Worm (Caenorhabditis elegans): ENCODE data around the gene unc-130.

Gene unc-130

ce11 chrII:11281666-11282065 lies at the start of gene unc-130:
Gene unc-130 (plus strand): TSS chrII:11281966.
- TF ChIP-seq elt-1 (tag; optimal IDR thresholded peaks at IDR 0.05; ENCODE audit: borderline replicate concordance, insufficient read depth), result no peak
- peak; percentile 65 for TF ChIP-seq lsy-2 (tag; optimal IDR thresholded peaks at IDR 0.05)

ce11 chrII:11234751-11235150 lies 47.0 kb upstream of the unc-130 start, which contains the start of gene cox-15:
Gene cox-15 (minus strand): TSS chrII:11234952.
- TF ChIP-seq hlh-1 (tag; optimal IDR thresholded peaks at IDR 0.05) (peak; percentile 98), unc-120 (tag; optimal IDR thresholded peaks at IDR 0.05; ENCODE audit: poor library complexity, severe bottlenecking) (no peak)

ce11 chrII:11236274-11236673 lies 45.5 kb upstream of the unc-130 start, which contains the start of gene cchl-1:
Gene cchl-1 (minus strand): TSS chrII:11236387.
- no peak for TF ChIP-seq mls-2 (tag; optimal IDR thresholded peaks at IDR 0.05)
- TF ChIP-seq unc-120 (tag; optimal IDR thresholded peaks at IDR 0.05; ENCODE audit: poor library complexity, severe bottlenecking), result peak; percentile 11

ce11 chrII:11237099-11237498 lies 44.7 kb upstream of the unc-130 start, which contains the start of gene fndc-1:
Gene fndc-1 (minus strand): TSS chrII:11237325.
- TF ChIP-seq ces-1 (GFP tag; optimal IDR thresholded peaks at IDR 0.05) (no peak), mls-2 (tag; optimal IDR thresholded peaks at IDR 0.05) (no peak), sem-2 (GFP tag; optimal IDR thresholded peaks at IDR 0.05) (no peak), lsy-2 (tag; optimal IDR thresholded peaks at IDR 0.05) (no peak), flh-1 (GFP tag; optimal IDR thresholded peaks at IDR 0.05) (no peak), ceh-39 (tag; optimal IDR thresholded peaks at IDR 0.05) (no peak), mep-1 (tag; optimal IDR thresholded peaks at IDR 0.05) (no peak), pha-4 (tag; optimal IDR thresholded peaks at IDR 0.05) (no peak), M03D4.4 (tag; optimal IDR thresholded peaks at IDR 0.05) (no peak), ztf-11 (tag; optimal IDR thresholded peaks at IDR 0.05) (no peak)

ce11 chrII:11238869-11239647 lies 42.7 kb upstream of the unc-130 start, which contains the start of the genes rpn-9 and T06D8.9:
Gene rpn-9 (minus strand): TSS chrII:11238919.
Gene T06D8.9 (plus strand): TSS chrII:11239597.
- TF ChIP-seq snpc-4 (tag; optimal IDR thresholded peaks at IDR 0.05) (no peak), lin-32 (GFP tag; optimal IDR thresholded peaks at IDR 0.05) (no peak), pha-4 (tag; optimal IDR thresholded peaks at IDR 0.05) (peak; percentile 68), lsy-2 (tag; optimal IDR thresholded peaks at IDR 0.05) (peak; percentile 83), sem-2 (GFP tag; optimal IDR thresholded peaks at IDR 0.05) (no peak), ceh-39 (tag; optimal IDR thresholded peaks at IDR 0.05) (no peak), ham-2 (GFP tag; optimal IDR thresholded peaks at IDR 0.05) (no peak), nhr-2 (tag; optimal IDR thresholded peaks at IDR 0.05) (no peak), lin-13 (tag; optimal IDR thresholded peaks at IDR 0.05) (peak; percentile 69), mep-1 (tag; optimal IDR thresholded peaks at IDR 0.05) (peak; percentile 92), nhr-12 (tag; optimal IDR thresholded peaks at IDR 0.05) (no peak), ces-1 (GFP tag; optimal IDR thresholded peaks at IDR 0.05) (no peak), bed-3 (GFP tag; optimal IDR thresholded peaks at IDR 0.05) (no peak), elt-3 (tag; optimal IDR thresholded peaks at IDR 0.05) (no peak), ceh-43 (GFP tag; optimal IDR thresholded peaks at IDR 0.05) (no peak), hlh-1 (tag; optimal IDR thresholded peaks at IDR 0.05) (peak; percentile 62), zip-8 (tag; optimal IDR thresholded peaks at IDR 0.05) (no peak), unc-39 (tag; optimal IDR thresholded peaks at IDR 0.05) (no peak), nhr-76 (tag; optimal IDR thresholded peaks at IDR 0.05) (no peak), unc-120 (tag; optimal IDR thresholded peaks at IDR 0.05; ENCODE audit: poor library complexity, severe bottlenecking) (peak; percentile 55), drap-1 (GFP tag; optimal IDR thresholded peaks at IDR 0.05) (peak; percentile 24), sptf-1 (tag; optimal IDR thresholded peaks at IDR 0.05) (no peak), elt-1 (tag; optimal IDR thresholded peaks at IDR 0.05; ENCODE audit: borderline replicate concordance, insufficient read depth) (no peak), mab-5 (tag; optimal IDR thresholded peaks at IDR 0.05) (no peak), M03D4.4 (tag; optimal IDR thresholded peaks at IDR 0.05) (no peak), ztf-11 (tag; optimal IDR thresholded peaks at IDR 0.05) (no peak), ceh-83 (GFP tag; optimal IDR thresholded peaks at IDR 0.05) (no peak), blmp-1 (tag; optimal IDR thresholded peaks at IDR 0.05) (peak; percentile 26), nhr-237 (tag; optimal IDR thresholded peaks at IDR 0.05) (peak; percentile 91), unc-62 (GFP tag; optimal IDR thresholded peaks at IDR 0.05) (peak; percentile 59), tbx-8 (GFP tag; optimal IDR thresholded peaks at IDR 0.05) (no peak), mls-2 (tag; optimal IDR thresholded peaks at IDR 0.05) (peak; percentile 39), flh-1 (GFP tag; optimal IDR thresholded peaks at IDR 0.05) (no peak), nhr-28 (tag; optimal IDR thresholded peaks at IDR 0.05) (no peak), cnd-1 (tag; optimal IDR thresholded peaks at IDR 0.05) (no peak)
